Fruit fly (Drosophila melanogaster) whole organism, embryonic: ENCODE results near the gene cype.

Experiments used
- Abd-B ChIP-seq: fragments of 200-800 bp; sonication (Bioruptor generic); optimal IDR thresholded peaks from 2 replicates; lab custom pipeline; 2018; ENCODE audit warnings: missing biosample characterization, mild to moderate bottlenecking, missing genetic modification characterization, moderate library complexity
- Atf-2 ChIP-seq: fragments of 200-800 bp; sonication (Bioruptor generic); optimal IDR thresholded peaks from 2 replicates; lab custom pipeline; 2016; ENCODE audit warnings: missing biosample characterization, missing genetic modification characterization
- Awh ChIP-seq: fragments of 200-800 bp; sonication (Bioruptor generic); IDR thresholded peaks from 2 replicates; pipeline ENCODE4, ENCODE4 v1.3.6; 2022; ENCODE audit warnings: missing biosample characterization, missing genetic modification characterization
- CG10366 ChIP-seq: fragments of 200-800 bp; sonication (Bioruptor generic); IDR thresholded peaks from 2 replicates; pipeline ENCODE4 v1.3.6; 2022; ENCODE audit warnings: missing biosample characterization, missing genetic modification characterization
- CG11456 ChIP-seq: fragments of 200-800 bp; sonication (Bioruptor generic); IDR thresholded peaks from 3 replicates; pipeline ENCODE4 v1.3.6; 2022; ENCODE audit warnings: missing biosample characterization, missing genetic modification characterization
- CG12236 ChIP-seq: fragments of 200-800 bp; sonication (Bioruptor generic); optimal IDR thresholded peaks from 2 replicates; lab custom pipeline; 2016; ENCODE audit warnings: missing biosample characterization, missing genetic modification characterization
- CG12769 ChIP-seq: fragments of 200-800 bp; sonication (Bioruptor generic); optimal IDR thresholded peaks from 2 replicates; lab custom pipeline; 2019; ENCODE audit warnings: missing biosample characterization, mild to moderate bottlenecking, missing genetic modification characterization, moderate library complexity
- CG12942 ChIP-seq: fragments of 200-800 bp; sonication (Bioruptor generic); optimal IDR thresholded peaks from 3 replicates; lab custom pipeline; 2016; ENCODE audit warnings: missing biosample characterization, missing genetic modification characterization
- CG14965 ChIP-seq: fragments of 200-800 bp; sonication (Bioruptor generic); optimal IDR thresholded peaks from 2 replicates; lab custom pipeline; 2016; ENCODE audit warnings: missing biosample characterization, missing genetic modification characterization, borderline replicate concordance
- CG16779 ChIP-seq: fragments of 200-800 bp; sonication (Bioruptor generic); IDR thresholded peaks from 2 replicates; pipeline ENCODE4 v1.3.6; 2022; ENCODE audit warnings: missing biosample characterization, missing genetic modification characterization
- CG34422 ChIP-seq: fragments of 200-800 bp; sonication (Bioruptor generic); IDR thresholded peaks from 3 replicates; pipeline ENCODE4 v1.3.6; 2022; ENCODE audit warnings: missing biosample characterization, missing genetic modification characterization
- CG42726 ChIP-seq: fragments of 200-800 bp; sonication (Bioruptor generic); IDR thresholded peaks from 2 replicates; pipeline ENCODE4 v1.3.6; 2022; ENCODE audit warnings: missing biosample characterization, missing genetic modification characterization; ENCODE audit not compliant: partially characterized antibody
- CG6689 ChIP-seq: fragments of 200-800 bp; sonication (Bioruptor generic); IDR thresholded peaks from 2 replicates; pipeline ENCODE4 v1.3.6; 2022; ENCODE audit warnings: missing biosample characterization, missing genetic modification characterization
- CG9932 ChIP-seq: fragments of 200-800 bp; sonication (Bioruptor generic); IDR thresholded peaks from 2 replicates; pipeline ENCODE4 v1.3.6; 2022; ENCODE audit warnings: missing biosample characterization, missing genetic modification characterization
- Dbx ChIP-seq: fragments of 200-800 bp; sonication (Bioruptor generic); IDR thresholded peaks from 3 replicates; pipeline ENCODE4 v1.3.6; 2022; ENCODE audit warnings: missing biosample characterization, missing genetic modification characterization
- Dfd ChIP-seq, 2 experiments: fragments of >200 bp; optimal IDR thresholded peaks; 2 replicates each; lab custom pipeline; 2017; ENCODE audit warnings: missing biosample characterization in 2 of 2, missing genetic modification characterization in 2 of 2
- Ets65A ChIP-seq: fragments of 200-800 bp; sonication (Bioruptor generic); peaks from one replicate; lab custom pipeline; 2016; ENCODE audit warnings: missing biosample characterization, missing genetic modification characterization
- Fer3 ChIP-seq: fragments of 200-800 bp; sonication (Bioruptor generic); optimal IDR thresholded peaks from 2 replicates; lab custom pipeline; 2018; ENCODE audit warnings: missing biosample characterization, mild to moderate bottlenecking, missing genetic modification characterization, moderate library complexity
- Jarid2 ChIP-seq: fragments of 200-800 bp; sonication (Bioruptor generic); optimal IDR thresholded peaks from 3 replicates; lab custom pipeline; 2017; ENCODE audit warnings: mild to moderate bottlenecking, missing biosample characterization, missing genetic modification reagents, missing genetic modification characterization
- Med ChIP-seq: fragments of 200-800 bp; sonication (Bioruptor generic); peaks from one replicate; lab custom pipeline; 2016; ENCODE audit warnings: missing biosample characterization, missing genetic modification characterization, mild to moderate bottlenecking, inconsistent platforms, moderate library complexity
- Opbp ChIP-seq: fragments of 200-800 bp; sonication (Bioruptor generic); IDR thresholded peaks from 3 replicates; pipeline ENCODE4 v1.3.6; 2022; ENCODE audit warnings: missing biosample characterization, missing genetic modification characterization; ENCODE audit not compliant: partially characterized antibody
- Trl ChIP-seq, 3 experiments: fragments of >200 bp in 2 of 3; fragments of 200-800 bp in 1 of 3; sonication (Bioruptor generic) in 1 of 3; optimal IDR thresholded peaks; 2 replicates in 1 of 3; 3 replicates in 2 of 3; lab custom pipeline; 2016 to 2017; ENCODE audit warnings: missing biosample characterization in 1 of 3, missing genetic modification characterization in 1 of 3
- ara ChIP-seq: fragments of 200-800 bp; sonication (Bioruptor generic); IDR thresholded peaks from 2 replicates; pipeline ENCODE4 v1.3.6; 2022; ENCODE audit warnings: missing biosample characterization, missing genetic modification characterization
- crol ChIP-seq: fragments of 200-800 bp; sonication (Bioruptor generic); IDR thresholded peaks from 2 replicates; pipeline ENCODE4 v1.3.6; 2022; ENCODE audit warnings: missing biosample characterization, missing genetic modification characterization
- dimm ChIP-seq: fragments of 200-800 bp; sonication (Bioruptor generic); IDR thresholded peaks from 2 replicates; pipeline ENCODE4 v1.3.6; 2022; ENCODE audit warnings: missing biosample characterization, missing genetic modification characterization
- dysf ChIP-seq: fragments of 200-800 bp; sonication (Bioruptor generic); IDR thresholded peaks from 3 replicates; pipeline ENCODE4 v1.3.6; 2022; ENCODE audit warnings: missing biosample characterization, missing genetic modification characterization
- ewg ChIP-seq: fragments of 200-800 bp; sonication (Bioruptor generic); optimal IDR thresholded peaks from 3 replicates; lab custom pipeline; 2017; ENCODE audit warnings: mild to moderate bottlenecking, missing biosample characterization, missing genetic modification reagents, missing genetic modification characterization
- gcm2 ChIP-seq: fragments of 200-800 bp; sonication (Bioruptor generic); optimal IDR thresholded peaks from 2 replicates; lab custom pipeline; 2016; ENCODE audit warnings: missing biosample characterization, missing genetic modification characterization
- pnt ChIP-seq: fragments of 200-800 bp; sonication (Bioruptor generic); optimal IDR thresholded peaks from 3 replicates; lab custom pipeline; 2016; ENCODE audit warnings: missing biosample characterization, missing genetic modification characterization
- prd ChIP-seq, 3 experiments: fragments of >200 bp in 2 of 3; fragments of 200-800 bp in 1 of 3; sonication (Bioruptor generic) in 1 of 3; optimal IDR thresholded peaks in 2 of 3; IDR thresholded peaks in 1 of 3; 2 replicates in 2 of 3; 3 replicates in 1 of 3; pipeline versions ENCODE4 v1.3.6 to Lab custom; 2017 to 2022; ENCODE audit warnings: missing biosample characterization in 1 of 3, missing genetic modification characterization in 1 of 3
- row ChIP-seq: fragments of 200-800 bp; sonication (Bioruptor generic); IDR thresholded peaks from 3 replicates; pipeline ENCODE4 v1.3.6; 2022; ENCODE audit warnings: missing biosample characterization, missing genetic modification characterization
- scrt ChIP-seq: fragments of 200-800 bp; sonication (Bioruptor generic); optimal IDR thresholded peaks from 2 replicates; lab custom pipeline; 2018; ENCODE audit warnings: missing biosample characterization, mild to moderate bottlenecking, missing genetic modification characterization, moderate library complexity
- sens ChIP-seq: fragments of 200-800 bp; sonication (Bioruptor generic); peaks from one replicate; lab custom pipeline; 2016; ENCODE audit warnings: missing biosample characterization, missing genetic modification characterization
- stwl ChIP-seq: fragments of 200-800 bp; sonication (Bioruptor generic); optimal IDR thresholded peaks from 3 replicates; lab custom pipeline; 2018; ENCODE audit warnings: missing biosample characterization, mild to moderate bottlenecking, missing genetic modification characterization, moderate library complexity
- unc-4 ChIP-seq: fragments of 200-800 bp; sonication (Bioruptor generic); IDR thresholded peaks from 2 replicates; pipeline ENCODE4 v1.3.6; 2022; ENCODE audit warnings: missing biosample characterization, missing genetic modification characterization; ENCODE audit not compliant: partially characterized antibody
- zen2 ChIP-seq: fragments of 200-800 bp; sonication (Bioruptor generic); IDR thresholded peaks from 3 replicates; pipeline ENCODE4 v1.3.6; 2022; ENCODE audit warnings: missing biosample characterization, missing genetic modification characterization; ENCODE audit not compliant: partially characterized antibody

Gene cype

dm6 chr2L:5309369-5309768, 17.7 kb upstream of the cype start:
- TF ChIP-seq sens (GFP tag; lab: Kevin White, UChicago) (peak; percentile 35), Med (GFP tag; lab: Kevin White, UChicago) (peak; percentile 39), Opbp (no peak), Atf-2 (no peak), CG14965 (no peak), dysf (GFP tag; lab: Robert Waterston, UW) (no peak), CG12769 (no peak), dimm (GFP tag; lab: Robert Waterston, UW) (no peak), CG12236 (GFP tag; lab: Kevin White, UChicago) (no peak), CG10366 (GFP tag; lab: Robert Waterston, UW) (no peak), Ets65A (GFP tag; lab: Kevin White, UChicago) (peak; percentile 92)

dm6 chr2L:5314630-5315159, 12.3 kb upstream of the cype start, which contains the start of gene CG14024:
Gene CG14024 (minus strand): TSS chr2L:5314895.
- TF ChIP-seq Dbx = peak; percentile 42; the same call in 1 of the 3 replicates
- peak; percentile 44 for TF ChIP-seq Med (GFP tag; lab: Kevin White, UChicago)
- TF ChIP-seq CG11456 = 0 out of 3 replicates have a peak, but pooled peaks have one; percentile 51
- peak; percentile 32; the same call in 1 of the 2 replicates for TF ChIP-seq CG42726 (GFP tag; lab: Robert Waterston, UW)
- peak; percentile 96 for TF ChIP-seq scrt (GFP tag; lab: Kevin White, UChicago)
- TF ChIP-seq CG34422 = 0 out of 3 replicates have a peak, but pooled peaks have one; percentile 28
- no peak for TF ChIP-seq prd (optimal IDR thresholded peaks at IDR 0.05; lab: Kevin White, UChicago)
- 0 out of 3 replicates have a peak, but pooled peaks have one; percentile 16 for TF ChIP-seq prd (GFP tag; IDR thresholded peaks at IDR 0.05; lab: Robert Waterston, UW)
- TF ChIP-seq CG6689 (GFP tag; lab: Robert Waterston, UW) = peak; percentile 17; the same call in 1 of the 2 replicates
- TF ChIP-seq pnt = no peak
- TF ChIP-seq CG12942 = no peak
- TF ChIP-seq crol = peak; percentile 80
- peak; percentile 11; the same call in 1 of the 2 replicates for TF ChIP-seq CG9932 (GFP tag; lab: Robert Waterston, UW)
- TF ChIP-seq Jarid2 (GFP tag; lab: Kevin White, UChicago) = peak; percentile 16
- 0 out of 2 replicates have a peak, but pooled peaks have one; percentile 14 for TF ChIP-seq unc-4
- TF ChIP-seq CG16779 = peak; percentile 96
- peak in 1 of 2 experiments; percentile 18 for TF ChIP-seq Trl (optimal IDR thresholded peaks at IDR 0.05; lab: Kevin White, UChicago)
- TF ChIP-seq Trl (GFP tag; optimal IDR thresholded peaks at IDR 0.05; lab: Kevin White, UChicago) = peak; percentile 14
- TF ChIP-seq sens (GFP tag; lab: Kevin White, UChicago) = peak; percentile 24
- TF ChIP-seq stwl (tag; lab: Kevin White, UChicago) = no peak
- TF ChIP-seq zen2 = peak; percentile 19; the same call in 1 of the 3 replicates
- no peak for TF ChIP-seq Abd-B (GFP tag; lab: Kevin White, UChicago)
- 0 out of 3 replicates have a peak, but pooled peaks have one; percentile 6 for TF ChIP-seq row (GFP tag; lab: Robert Waterston, UW)
- no peak for TF ChIP-seq Fer3 (tag; lab: Kevin White, UChicago)
- peak; percentile 93 for TF ChIP-seq ewg
- TF ChIP-seq gcm2 (GFP tag; lab: Kevin White, UChicago) = no peak
- TF ChIP-seq ara (GFP tag; lab: Robert Waterston, UW) = peak; percentile 11; the same call in 1 of the 2 replicates

- TF ChIP-seq Dfd (GFP tag; optimal IDR thresholded peaks at IDR 0.05; lab: Kevin White, UChicago) = peak in 1 of 2 experiments; percentile 68
- no peak for TF ChIP-seq Awh (GFP tag; lab: Robert Waterston, UW)
These were observed 7.0 kb upstream of the cype start for dm6 chr2L:5320063-5320462.
